Fruit fly (Drosophila melanogaster) whole organism, embryonic: ENCODE data around the gene CG43248.

ENCODE experiments used
- Adf1 ChIP-seq: fragments of 200-800 bp; sonication (Bioruptor generic); IDR thresholded peaks from 2 replicates; pipeline ENCODE4 v1.3.6; 2022; ENCODE audit warnings: missing biosample characterization, missing genetic modification characterization
- Blimp-1 ChIP-seq: fragments of 200-800 bp; sonication (Bioruptor generic); optimal IDR thresholded peaks from 3 replicates; lab custom pipeline; 2018; ENCODE audit warnings: missing biosample characterization, missing genetic modification characterization, mild to moderate bottlenecking, moderate library complexity, missing genetic modification reagents
- Bteb2 ChIP-seq: fragments of 200-800 bp; sonication (Bioruptor generic); optimal IDR thresholded peaks from 2 replicates; lab custom pipeline; 2016; ENCODE audit warnings: missing biosample characterization, missing genetic modification characterization
- C15 ChIP-seq: fragments of 200-800 bp; sonication (Bioruptor generic); IDR thresholded peaks from 3 replicates; pipeline ENCODE4 v1.3.6; 2022; ENCODE audit warnings: missing biosample characterization, missing genetic modification characterization
- CG10274 ChIP-seq: fragments of 200-800 bp; sonication (Bioruptor generic); optimal IDR thresholded peaks from 3 replicates; lab custom pipeline; 2017; ENCODE audit warnings: missing biosample characterization, mild to moderate bottlenecking, missing genetic modification characterization
- CG12942 ChIP-seq: fragments of 200-800 bp; sonication (Bioruptor generic); optimal IDR thresholded peaks from 3 replicates; lab custom pipeline; 2016; ENCODE audit warnings: missing biosample characterization, missing genetic modification characterization
- CG14014 ChIP-seq: fragments of 200-800 bp; sonication (Bioruptor generic); IDR thresholded peaks from 2 replicates; pipeline ENCODE4 v1.3.6; 2022; ENCODE audit warnings: missing biosample characterization, missing genetic modification characterization
- CG14441 ChIP-seq: fragments of 200-800 bp; sonication (Bioruptor generic); IDR thresholded peaks from 2 replicates; pipeline ENCODE4 v1.3.6; 2022; ENCODE audit warnings: missing biosample characterization, missing genetic modification characterization
- CG15073 ChIP-seq: fragments of 200-800 bp; sonication (Bioruptor generic); optimal IDR thresholded peaks from 2 replicates; lab custom pipeline; 2016; ENCODE audit warnings: missing biosample characterization, missing genetic modification characterization
- CG17359 ChIP-seq: fragments of 200-800 bp; sonication (Bioruptor generic); optimal IDR thresholded peaks from 3 replicates; lab custom pipeline; 2018; ENCODE audit warnings: missing biosample characterization, mild to moderate bottlenecking, missing genetic modification characterization, moderate library complexity
- CG6272 ChIP-seq: fragments of 200-800 bp; sonication (Bioruptor generic); IDR thresholded peaks from 2 replicates; pipeline ENCODE4 v1.3.6; 2022; ENCODE audit warnings: missing biosample characterization, missing genetic modification characterization
- CG6765 ChIP-seq: fragments of 200-800 bp; sonication (Bioruptor generic); optimal IDR thresholded peaks from 3 replicates; lab custom pipeline; 2017; ENCODE audit warnings: missing biosample characterization, mild to moderate bottlenecking, missing genetic modification characterization
- CG7357 ChIP-seq: fragments of 200-800 bp; sonication (Bioruptor generic); IDR thresholded peaks from 3 replicates; pipeline ENCODE4 v1.3.6; 2022; ENCODE audit warnings: missing biosample characterization, missing genetic modification characterization
- CG8281 ChIP-seq: fragments of 200-800 bp; sonication (Bioruptor generic); optimal IDR thresholded peaks from 2 replicates; lab custom pipeline; 2018; ENCODE audit warnings: missing biosample characterization, mild to moderate bottlenecking, missing genetic modification characterization, moderate library complexity
- CG8359 ChIP-seq: fragments of 200-800 bp; sonication (Bioruptor generic); optimal IDR thresholded peaks from 2 replicates; lab custom pipeline; 2017; ENCODE audit warnings: missing biosample characterization, mild to moderate bottlenecking, missing genetic modification characterization, borderline replicate concordance
- CG8478 ChIP-seq: fragments of >200 bp; optimal IDR thresholded peaks from 2 replicates; lab custom pipeline; 2018
- CG9609 ChIP-seq: fragments of 200-800 bp; sonication (Bioruptor generic); optimal IDR thresholded peaks from 3 replicates; lab custom pipeline; 2016; ENCODE audit warnings: missing biosample characterization, missing genetic modification characterization
- Chrac-16 ChIP-seq: fragments of 200-800 bp; sonication (Bioruptor generic); optimal IDR thresholded peaks from 3 replicates; lab custom pipeline; 2016; ENCODE audit warnings: missing biosample characterization, missing genetic modification characterization
- Deaf1 ChIP-seq: fragments of 200-800 bp; optimal IDR thresholded peaks from 3 replicates; lab custom pipeline; 2019; ENCODE audit warnings: missing biosample characterization, mild to moderate bottlenecking, missing genetic modification characterization, moderate library complexity
- Eip74EF ChIP-seq, 2 experiments: fragments of 200-800 bp in 1 of 2; fragments of >200 bp in 1 of 2; sonication (Bioruptor generic) in 1 of 2; optimal IDR thresholded peaks; 2 replicates each; lab custom pipeline; 2017 to 2019; ENCODE audit warnings: missing biosample characterization in 2 of 2, missing genetic modification characterization in 2 of 2, mild to moderate bottlenecking in 1 of 2, moderate library complexity in 1 of 2
- Gsc ChIP-seq: fragments of 200-800 bp; sonication (Bioruptor generic); IDR thresholded peaks from 2 replicates; pipeline ENCODE4 v1.3.6; 2022; ENCODE audit warnings: missing biosample characterization, missing genetic modification characterization
- Kr ChIP-seq: fragments of 200-800 bp; sonication (Bioruptor generic); optimal IDR thresholded peaks from 2 replicates; lab custom pipeline; 2017; ENCODE audit warnings: missing biosample characterization, mild to moderate bottlenecking, missing genetic modification characterization
- Lpt ChIP-seq: fragments of >200 bp; optimal IDR thresholded peaks from 2 replicates; lab custom pipeline; 2018; ENCODE audit warnings: missing biosample characterization, missing genetic modification characterization
- NfI ChIP-seq: fragments of 200-800 bp; sonication (Bioruptor generic); optimal IDR thresholded peaks from 3 replicates; lab custom pipeline; 2018; ENCODE audit warnings: missing biosample characterization, mild to moderate bottlenecking, missing genetic modification characterization, moderate library complexity
- Oli ChIP-seq: fragments of 200-800 bp; sonication (Bioruptor generic); optimal IDR thresholded peaks from 2 replicates; lab custom pipeline; 2018; ENCODE audit warnings: missing biosample characterization, mild to moderate bottlenecking, missing genetic modification characterization, moderate library complexity
- Optix ChIP-seq: fragments of 200-800 bp; sonication (Bioruptor generic); IDR thresholded peaks from 3 replicates; pipeline ENCODE4 v1.3.6; 2022; ENCODE audit warnings: missing biosample characterization, missing genetic modification characterization
- Ptx1 ChIP-seq: fragments of 200-800 bp; sonication (Bioruptor generic); IDR thresholded peaks from 2 replicates; pipeline ENCODE4 v1.3.6; 2022; ENCODE audit warnings: missing biosample characterization, missing genetic modification characterization
- Six4 ChIP-seq: fragments of 200-800 bp; sonication (Bioruptor generic); optimal IDR thresholded peaks from 2 replicates; lab custom pipeline; 2016; ENCODE audit warnings: missing biosample characterization, missing genetic modification characterization
- Xrp1 ChIP-seq: fragments of 200-800 bp; sonication (Bioruptor generic); IDR thresholded peaks from 2 replicates; pipeline ENCODE4 v1.3.6; 2022; ENCODE audit warnings: missing biosample characterization, missing genetic modification characterization
- ara ChIP-seq: fragments of 200-800 bp; sonication (Bioruptor generic); IDR thresholded peaks from 2 replicates; pipeline ENCODE4 v1.3.6; 2022; ENCODE audit warnings: missing biosample characterization, missing genetic modification characterization
- az2 ChIP-seq: fragments of 200-800 bp; sonication (Bioruptor generic); optimal IDR thresholded peaks from 3 replicates; lab custom pipeline; 2016; ENCODE audit warnings: missing biosample characterization, missing genetic modification characterization
- danr ChIP-seq: fragments of 200-800 bp; sonication (Bioruptor generic); IDR thresholded peaks from 2 replicates; pipeline ENCODE4 v1.3.6; 2022; ENCODE audit warnings: missing biosample characterization, missing genetic modification characterization
- disco-r ChIP-seq: fragments of 200-800 bp; sonication (Bioruptor generic); optimal IDR thresholded peaks from 2 replicates; lab custom pipeline; 2016; ENCODE audit warnings: missing biosample characterization, missing genetic modification characterization
- dm ChIP-seq: fragments of 200-800 bp; sonication (Bioruptor generic); optimal IDR thresholded peaks from 3 replicates; lab custom pipeline; 2016; ENCODE audit warnings: missing biosample characterization, missing genetic modification characterization
- fru ChIP-seq: fragments of >200 bp; optimal IDR thresholded peaks from 2 replicates; lab custom pipeline; 2017
- gt ChIP-seq: fragments of 200-800 bp; sonication (Bioruptor generic); IDR thresholded peaks from 2 replicates; pipeline ENCODE4 v1.3.6; 2022; ENCODE audit warnings: missing biosample characterization, missing genetic modification characterization
- ham ChIP-seq: fragments of 200-800 bp; sonication (Bioruptor generic); IDR thresholded peaks from 2 replicates; pipeline ENCODE4 v1.3.6; 2022; ENCODE audit warnings: missing biosample characterization, missing genetic modification characterization
- hkb ChIP-seq, 2 experiments: fragments of 200-800 bp in 1 of 2; fragments of >200 bp in 1 of 2; sonication (Bioruptor generic) in 1 of 2; IDR thresholded peaks in 1 of 2; optimal IDR thresholded peaks in 1 of 2; 2 replicates each; pipeline versions ENCODE4 v1.3.6 to Lab custom; 2017 to 2022; ENCODE audit warnings: missing biosample characterization in 1 of 2, missing genetic modification characterization in 1 of 2
- mam ChIP-seq: fragments of 200-800 bp; sonication (Bioruptor generic); optimal IDR thresholded peaks from 3 replicates; lab custom pipeline; 2016; ENCODE audit warnings: missing biosample characterization, missing genetic modification characterization
- pan ChIP-seq, 4 experiments: fragments of >200 bp in 3 of 4; fragments of 200-800 bp in 1 of 4; sonication (Bioruptor generic) in 1 of 4; optimal IDR thresholded peaks in 3 of 4; IDR thresholded peaks in 1 of 4; 2 replicates each; pipeline versions ENCODE4 v1.3.6 to Lab custom; 2017 to 2022; ENCODE audit warnings: missing biosample characterization in 2 of 4, missing genetic modification characterization in 2 of 4, mixed read lengths in 1 of 4
- peb ChIP-seq: fragments of 200-800 bp; sonication (Bioruptor generic); IDR thresholded peaks from 2 replicates; pipeline ENCODE4 v1.3.6; 2022; ENCODE audit warnings: missing biosample characterization, missing genetic modification characterization
- sisA ChIP-seq: fragments of 200-800 bp; sonication (Bioruptor generic); IDR thresholded peaks from 2 replicates; pipeline ENCODE4 v1.3.6; 2022; ENCODE audit warnings: missing biosample characterization, missing genetic modification characterization
- sug ChIP-seq: fragments of 200-800 bp; optimal IDR thresholded peaks from 2 replicates; lab custom pipeline; 2019; ENCODE audit warnings: missing biosample characterization, mild to moderate bottlenecking, missing genetic modification characterization, moderate library complexity
- trem ChIP-seq: fragments of 200-800 bp; optimal IDR thresholded peaks from 3 replicates; lab custom pipeline; 2019; ENCODE audit warnings: missing biosample characterization, mild to moderate bottlenecking, missing genetic modification characterization, moderate library complexity
- ttk ChIP-seq: fragments of 200-800 bp; sonication (Bioruptor generic); IDR thresholded peaks from 2 replicates; pipeline ENCODE4 v2.1.2; 2022; ENCODE audit warnings: missing biosample characterization, missing genetic modification characterization
- wek ChIP-seq: fragments of 200-800 bp; sonication (Bioruptor generic); optimal IDR thresholded peaks from 3 replicates; lab custom pipeline; 2018; ENCODE audit warnings: missing biosample characterization, mild to moderate bottlenecking, missing genetic modification characterization, moderate library complexity
- z ChIP-seq: fragments of 200-800 bp; sonication (Bioruptor generic); IDR thresholded peaks from 3 replicates; pipeline ENCODE4 v1.3.6; 2022; ENCODE audit warnings: missing biosample characterization, missing genetic modification characterization
- zf30C ChIP-seq: fragments of 200-800 bp; sonication (Bioruptor generic); optimal IDR thresholded peaks from 3 replicates; lab custom pipeline; 2018; ENCODE audit warnings: missing biosample characterization, mild to moderate bottlenecking, missing genetic modification characterization

Gene CG43248

DNA sequence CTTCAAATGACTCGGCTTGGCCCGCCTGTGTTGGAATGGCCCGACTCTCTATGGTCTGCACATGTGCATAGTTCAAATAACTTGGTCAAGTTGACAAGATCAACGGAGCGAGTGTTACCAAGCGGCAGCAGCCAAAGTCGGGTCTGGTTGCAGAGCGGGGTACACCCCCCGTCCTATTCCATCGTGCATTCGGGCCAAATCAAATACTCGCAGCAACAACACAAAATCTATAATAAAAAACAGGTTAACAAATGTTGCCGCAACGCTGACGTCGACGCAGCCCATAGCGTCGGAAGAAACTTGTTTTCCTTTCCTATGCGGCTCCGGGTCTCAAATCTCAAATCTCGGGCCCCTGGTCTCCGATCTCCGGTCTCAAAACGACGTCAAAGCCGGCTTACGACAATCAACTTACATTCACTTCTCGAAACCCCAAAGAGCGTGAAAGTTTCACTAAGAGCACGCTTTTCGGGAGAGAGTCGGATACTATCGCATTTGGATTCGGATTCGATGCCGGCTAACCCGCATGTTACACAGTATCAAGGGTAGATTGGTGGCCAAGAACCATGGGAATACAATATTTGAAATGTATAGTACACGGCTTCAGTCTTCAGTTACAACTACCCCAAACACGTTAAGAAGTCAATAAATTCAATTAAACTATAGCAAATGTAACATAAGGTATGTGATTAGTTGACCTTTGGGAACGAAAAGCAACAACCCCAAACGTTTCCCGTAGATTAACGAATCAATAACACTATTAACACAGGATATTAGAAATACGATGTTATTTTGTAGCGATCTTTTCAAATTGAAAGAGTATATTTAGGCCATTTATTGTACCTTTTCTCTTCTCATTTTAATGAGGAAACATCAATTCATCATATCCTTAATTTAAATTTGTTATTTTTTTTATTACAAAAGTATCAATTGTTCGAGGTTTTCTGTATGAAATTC lies 3.3 kb upstream of the CG43248 start (continued):
- TF ChIP-seq Optix = no peak
- no peak for TF ChIP-seq CG15073
- peak; percentile 51 for TF ChIP-seq Bteb2
- peak; percentile 14; the same call in 1 of the 2 replicates for TF ChIP-seq Xrp1 (GFP tag; lab: Robert Waterston, UW)
- TF ChIP-seq danr (GFP tag; lab: Robert Waterston, UW) = no peak
- no peak for TF ChIP-seq z (GFP tag; lab: Robert Waterston, UW)
- TF ChIP-seq sug (tag; lab: Kevin White, UChicago) = peak; percentile 37
- no peak for TF ChIP-seq hkb (optimal IDR thresholded peaks at IDR 0.05; lab: Kevin White, UChicago)
- TF ChIP-seq hkb (GFP tag; IDR thresholded peaks at IDR 0.05; lab: Robert Waterston, UW) = 0 out of 2 replicates have a peak, but pooled peaks have one; percentile 35
- TF ChIP-seq pan (optimal IDR thresholded peaks at IDR 0.05; lab: Kevin White, UChicago) = peak in 1 of 2 experiments; percentile 82
- peak; percentile 21 to 71 for TF ChIP-seq pan (GFP tag; optimal IDR thresholded peaks at IDR 0.05 in 1 of 2, IDR thresholded peaks at IDR 0.05 in 1 of 2)
- TF ChIP-seq fru (lab: Kevin White, UChicago) = no peak
- peak; percentile 15 for TF ChIP-seq Six4 (GFP tag; lab: Kevin White, UChicago)
- peak; percentile 62 for TF ChIP-seq mam
- peak; percentile 65 for TF ChIP-seq az2 (GFP tag; lab: Kevin White, UChicago)
- TF ChIP-seq gt (GFP tag; lab: Robert Waterston, UW) = no peak
- TF ChIP-seq CG6272 (GFP tag; lab: Robert Waterston, UW) = no peak; the same call in 1 of the 2 replicates
- no peak for TF ChIP-seq ttk (GFP tag; lab: Robert Waterston, UW)
- no peak for TF ChIP-seq peb (GFP tag; lab: Robert Waterston, UW)
- no peak for TF ChIP-seq CG8281 (tag; lab: Kevin White, UChicago)
- no peak for TF ChIP-seq trem (tag; lab: Kevin White, UChicago)
- TF ChIP-seq ham (GFP tag; lab: Robert Waterston, UW) = no peak
- TF ChIP-seq CG8478 = no peak
- no peak for TF ChIP-seq Gsc (GFP tag; lab: Robert Waterston, UW)
- TF ChIP-seq CG7357 (GFP tag; lab: Robert Waterston, UW) = no peak
- no peak for TF ChIP-seq CG6765 (GFP tag; lab: Kevin White, UChicago)
- peak; percentile 61 for TF ChIP-seq sisA
- peak; percentile 36; the same call in 1 of the 2 replicates for TF ChIP-seq ara
- TF ChIP-seq Eip74EF (GFP tag; optimal IDR thresholded peaks at IDR 0.05; lab: Kevin White, UChicago) = peak in 1 of 2 experiments; percentile 51
- no peak for TF ChIP-seq Lpt (GFP tag; lab: Kevin White, UChicago)
- TF ChIP-seq CG17359 (tag; lab: Kevin White, UChicago) = peak; percentile 46
- peak; percentile 82 for TF ChIP-seq Oli (tag; lab: Kevin White, UChicago)
- peak; percentile 34; the same call in 1 of the 2 replicates for TF ChIP-seq Ptx1 (GFP tag; lab: Robert Waterston, UW)
- TF ChIP-seq Kr (GFP tag; lab: Kevin White, UChicago) = no peak
- peak; percentile 53 for TF ChIP-seq Chrac-16
- TF ChIP-seq disco-r = no peak
- TF ChIP-seq C15 (GFP tag; lab: Robert Waterston, UW) = no peak
- peak; percentile 43 for TF ChIP-seq CG10274 (GFP tag; lab: Kevin White, UChicago)
- TF ChIP-seq CG9609 (GFP tag; lab: Kevin White, UChicago) = peak; percentile 52
- TF ChIP-seq Deaf1 (tag; lab: Kevin White, UChicago) = peak; percentile 32
- TF ChIP-seq CG14441 = peak; percentile 61; the same call in 1 of the 2 replicates
- peak; percentile 73 for TF ChIP-seq Adf1
- no peak for TF ChIP-seq wek
- peak; percentile 16 for TF ChIP-seq Blimp-1 (GFP tag; lab: Kevin White, UChicago)
- no peak for TF ChIP-seq zf30C (GFP tag; lab: Kevin White, UChicago)
- TF ChIP-seq NfI = peak; percentile 43
- peak; percentile 43 for TF ChIP-seq CG12942 (GFP tag; lab: Kevin White, UChicago)
- TF ChIP-seq dm (GFP tag; lab: Kevin White, UChicago) = peak; percentile 29
- TF ChIP-seq CG8359 (GFP tag; lab: Kevin White, UChicago) = peak; percentile 21
- TF ChIP-seq CG14014 (GFP tag; lab: Robert Waterston, UW) = no peak
